Worm (Caenorhabditis elegans) whole organism, midembryonic: Measurements from ENCODE around the gene srbc-29.

ENCODE experiments used
- T22C8.4 ChIP-seq: fragments of 200-800 bp; sonication (Bioruptor generic); IDR thresholded peaks from 2 replicates; pipeline ENCODE4 v1.3.6; 2022; ENCODE audit warnings: missing genetic modification characterization, missing compliant biosample characterization
- cog-1 ChIP-seq: sonication (generic microtip); optimal IDR thresholded peaks from 2 replicates; lab custom pipeline; 2016; ENCODE audit warnings: missing genetic modification characterization, missing compliant biosample characterization
- flt-1 ChIP-seq: fragments of 200-800 bp; sonication (Bioruptor generic); IDR thresholded peaks from 2 replicates; pipeline ENCODE4 v1.3.6; 2022; ENCODE audit warnings: missing genetic modification characterization, missing compliant biosample characterization
- klf-2 ChIP-seq: fragments of 200-800 bp; sonication (Bioruptor generic); conservative IDR thresholded peaks from 2 replicates; pipeline ENCODE4 v1.3.6; 2022; ENCODE audit warnings: missing genetic modification reagents, missing genetic modification characterization, missing compliant biosample characterization
- med-1 ChIP-seq: sonication (generic microtip); optimal IDR thresholded peaks from 2 replicates; lab custom pipeline; 2017; ENCODE audit warnings: missing genetic modification characterization, mild to moderate bottlenecking, missing compliant biosample characterization, antibody characterized with exemption, missing genetic modification reagents; ENCODE audit not compliant: insufficient read depth
- ref-1 ChIP-seq: fragments of 200-800 bp; sonication (Bioruptor generic); conservative IDR thresholded peaks from 2 replicates; pipeline ENCODE4 v1.3.6; 2022; ENCODE audit warnings: missing genetic modification reagents, missing genetic modification characterization, missing compliant biosample characterization
- tab-1 ChIP-seq: fragments of 200-800 bp; sonication (Bioruptor generic); IDR thresholded peaks from 2 replicates; pipeline ENCODE4 v1.3.6; 2022; ENCODE audit warnings: missing genetic modification characterization, missing compliant biosample characterization
- ztf-23 ChIP-seq: fragments of 200-800 bp; sonication (Bioruptor generic); IDR thresholded peaks from 2 replicates; pipeline ENCODE4 v1.3.6; 2022; ENCODE audit warnings: missing genetic modification reagents, missing genetic modification characterization, missing compliant biosample characterization
- ztf-29 ChIP-seq: fragments of 200-800 bp; sonication (Bioruptor generic); IDR thresholded peaks from 2 replicates; pipeline ENCODE4 v1.3.6; 2022; ENCODE audit warnings: missing genetic modification reagents, missing genetic modification characterization, missing compliant biosample characterization

The srbc-29 gene

ce11 chrV:3444777-3445089 is 25.9 kb downstream of the srbc-29 start, which contains the start of gene cfz-2:
Gene cfz-2, minus strand, starts transcription at chrV:3444877.
- TF ChIP-seq cog-1 (no peak), flt-1 (GFP tag; lab: Robert Waterston, UW) (no peak)

- TF ChIP-seq klf-2 (no peak), ztf-29 (no peak), ztf-23 (GFP tag; lab: Robert Waterston, UW) (no peak), med-1 (GFP tag; lab: Kevin White, UChicago) (no peak), tab-1 (GFP tag; lab: Robert Waterston, UW) (no peak), flt-1 (GFP tag; lab: Robert Waterston, UW) (no peak), T22C8.4 (GFP tag; lab: Robert Waterston, UW) (no peak), ref-1 (GFP tag; lab: Robert Waterston, UW) (no peak), cog-1 (no peak)
Observed at ce11 chrV:3442609-3443008, 28.1 kb downstream of the srbc-29 start.

DNA sequence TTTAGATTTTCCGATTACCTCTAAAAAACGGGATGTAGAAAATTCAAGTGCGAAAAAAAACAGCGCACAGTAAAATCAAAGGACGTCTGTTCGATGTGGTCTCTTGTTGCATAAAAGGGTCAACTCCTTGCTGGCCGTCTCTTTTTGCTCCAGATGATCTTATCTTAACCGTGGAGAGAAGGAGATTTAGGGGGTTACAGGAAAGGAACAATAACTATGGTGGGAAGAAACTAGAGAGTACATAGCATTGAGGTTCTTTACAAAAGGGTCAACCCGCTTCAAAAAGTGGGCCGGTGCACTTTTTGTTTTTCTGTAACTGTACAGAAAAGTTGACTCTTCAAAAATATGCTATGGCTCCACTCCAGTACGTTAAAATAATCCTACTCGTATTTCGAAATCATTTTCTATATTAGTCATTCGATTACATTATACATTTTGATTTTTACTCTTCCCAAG is 39.1 kb downstream of the srbc-29 start, which contains the start of the genes T20D4.19 and srj-9:
Gene T20D4.19 (minus strand): TSS at position 101 of the 456 bp plus-strand sequence.
Gene srj-9 (plus strand): TSS at position 406 of the 456 bp plus-strand sequence.
- TF ChIP-seq T22C8.4 (GFP tag; lab: Robert Waterston, UW): no peak
- no peak for TF ChIP-seq ztf-29
- no peak for TF ChIP-seq med-1 (GFP tag; lab: Kevin White, UChicago)
- no peak for TF ChIP-seq cog-1
- TF ChIP-seq tab-1 (GFP tag; lab: Robert Waterston, UW): no peak
- no peak for TF ChIP-seq ztf-23 (GFP tag; lab: Robert Waterston, UW)
- TF ChIP-seq ref-1 (GFP tag; lab: Robert Waterston, UW): no peak
- no peak for TF ChIP-seq flt-1 (GFP tag; lab: Robert Waterston, UW)
- TF ChIP-seq klf-2: no peak

- TF ChIP-seq klf-2 (no peak), flt-1 (GFP tag; lab: Robert Waterston, UW) (no peak), ztf-29 (no peak), med-1 (GFP tag; lab: Kevin White, UChicago) (no peak), ztf-23 (GFP tag; lab: Robert Waterston, UW) (no peak), T22C8.4 (GFP tag; lab: Robert Waterston, UW) (no peak), tab-1 (GFP tag; lab: Robert Waterston, UW) (no peak)
Observed at ce11 chrV:3428697-3429096, 42.0 kb downstream of the srbc-29 start, which contains the start of gene srab-20. Gene srab-20, plus strand, starts transcription at chrV:3428997.

DNA sequence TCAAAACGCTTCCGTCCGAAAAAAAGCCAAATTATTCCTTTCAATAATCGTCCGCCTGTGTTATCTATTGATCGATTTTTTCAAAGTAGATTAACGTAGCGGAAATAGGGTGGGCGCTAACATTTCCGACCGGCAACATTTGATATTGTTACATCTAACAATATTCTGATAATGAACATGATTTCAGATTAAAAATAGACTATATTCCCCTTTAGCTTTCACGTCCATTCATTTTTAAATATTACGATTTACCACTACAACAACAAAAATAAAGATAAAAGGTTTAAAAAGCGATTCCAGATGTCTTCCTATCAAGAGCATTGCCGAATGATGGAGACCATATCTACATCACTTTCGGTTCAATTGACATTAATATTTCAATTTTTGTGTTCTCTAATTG is 44.6 kb downstream of the srbc-29 start, which contains the start of gene srab-22:
Gene srab-22 (plus strand): TSS at position 301 of the 400 bp plus-strand sequence.
- no peak for TF ChIP-seq ztf-23 (GFP tag; lab: Robert Waterston, UW)
- TF ChIP-seq klf-2: no peak
- TF ChIP-seq T22C8.4 (GFP tag; lab: Robert Waterston, UW): no peak
- TF ChIP-seq ref-1 (GFP tag; lab: Robert Waterston, UW): no peak
- TF ChIP-seq cog-1: no peak
- no peak for TF ChIP-seq flt-1 (GFP tag; lab: Robert Waterston, UW)
- TF ChIP-seq ztf-29: no peak
- TF ChIP-seq tab-1 (GFP tag; lab: Robert Waterston, UW): no peak
- no peak for TF ChIP-seq med-1 (GFP tag; lab: Kevin White, UChicago)

DNA sequence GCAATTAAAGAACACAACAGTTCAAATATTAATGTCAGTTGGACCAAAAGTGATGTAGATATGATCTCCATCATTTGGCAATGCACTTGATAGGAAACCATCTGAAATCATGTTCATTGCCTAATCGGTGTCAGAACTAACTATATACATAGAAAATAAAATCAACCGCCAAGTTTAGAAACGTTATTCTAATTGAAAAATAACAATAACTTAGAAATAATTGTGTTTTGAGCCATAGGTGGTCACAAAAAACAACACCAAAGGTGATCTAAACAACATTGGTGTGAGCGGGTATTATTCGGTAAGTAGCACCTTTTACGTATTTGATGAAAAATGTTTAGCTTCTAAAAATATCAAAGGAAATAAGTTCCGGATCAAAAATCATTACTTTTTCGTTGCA is 46.3 kb downstream of the srbc-29 start, which contains the start of gene srab-21:
Gene srab-21 (minus strand): TSS at position 101 of the 400 bp plus-strand sequence.
- TF ChIP-seq med-1 (GFP tag; lab: Kevin White, UChicago) (no peak), ref-1 (GFP tag; lab: Robert Waterston, UW) (no peak), ztf-23 (GFP tag; lab: Robert Waterston, UW) (no peak), tab-1 (GFP tag; lab: Robert Waterston, UW) (no peak), flt-1 (GFP tag; lab: Robert Waterston, UW) (no peak), ztf-29 (no peak), klf-2 (no peak), cog-1 (no peak), T22C8.4 (GFP tag; lab: Robert Waterston, UW) (no peak)
